Worm (Caenorhabditis elegans) whole organism, mixed stage, embryonic: ENCODE results near the gene ttr-22.

ENCODE experiments used
- elt-3 ChIP-seq: fragments of 150-350 bp; optimal IDR thresholded peaks from 2 replicates; lab custom pipeline; 2014; ENCODE audit warnings: missing biosample characterization, missing genetic modification characterization
- lin-13 ChIP-seq: fragments of 150-350 bp; optimal IDR thresholded peaks from 2 replicates; lab custom pipeline; 2014; ENCODE audit warnings: missing biosample characterization, missing genetic modification characterization
- mab-5 ChIP-seq: fragments of 150-350 bp; optimal IDR thresholded peaks from 2 replicates; lab custom pipeline; 2014; ENCODE audit warnings: missing biosample characterization, missing genetic modification characterization
- nhr-12 ChIP-seq: fragments of 150-350 bp; optimal IDR thresholded peaks from 2 replicates; lab custom pipeline; 2014; ENCODE audit warnings: missing biosample characterization, missing genetic modification characterization
- nhr-237 ChIP-seq: fragments of 150-350 bp; optimal IDR thresholded peaks from 2 replicates; lab custom pipeline; 2014; ENCODE audit warnings: missing biosample characterization, missing genetic modification characterization
- nhr-28 ChIP-seq: fragments of 150-350 bp; optimal IDR thresholded peaks from 2 replicates; lab custom pipeline; 2014; ENCODE audit warnings: missing biosample characterization, missing genetic modification characterization
- unc-39 ChIP-seq: fragments of 150-350 bp; optimal IDR thresholded peaks from 2 replicates; lab custom pipeline; 2014; ENCODE audit warnings: missing biosample characterization, missing genetic modification characterization
- ztf-11 ChIP-seq: fragments of 150-350 bp; optimal IDR thresholded peaks from 2 replicates; lab custom pipeline; 2014; ENCODE audit warnings: missing biosample characterization, missing genetic modification characterization

DNA sequence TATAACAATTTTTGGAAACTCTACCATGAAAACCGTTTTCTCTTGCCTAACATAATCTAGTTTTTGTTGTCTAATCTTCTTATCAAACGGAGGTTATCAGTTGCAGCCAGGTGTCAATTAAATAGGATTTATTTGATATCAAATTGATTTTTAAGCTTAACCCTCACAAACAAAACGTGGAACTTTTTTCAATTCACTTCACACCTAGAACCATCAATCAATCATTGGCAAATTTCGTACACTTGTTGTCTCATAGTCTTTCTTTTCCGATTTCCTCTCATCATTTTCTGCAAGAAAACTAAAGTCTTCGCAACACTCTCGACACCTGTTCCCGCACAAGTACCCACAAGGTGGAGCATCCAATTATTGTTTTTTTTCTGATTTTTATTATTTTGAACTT is 32.5 kb upstream of the ttr-22 start:
- no peak for TF ChIP-seq mab-5
- TF ChIP-seq nhr-12 (tag; lab: Kevin White, UChicago): no peak
- TF ChIP-seq unc-39 (tag; lab: Kevin White, UChicago): no peak
- TF ChIP-seq lin-13 (tag; lab: Kevin White, UChicago): no peak
- TF ChIP-seq nhr-237 (tag; lab: Kevin White, UChicago): no peak
- TF ChIP-seq elt-3 (tag; lab: Kevin White, UChicago): no peak
- no peak for TF ChIP-seq ztf-11
- no peak for TF ChIP-seq nhr-28 (tag; lab: Kevin White, UChicago)
